Fruit fly (Drosophila melanogaster) whole organism, prepupa: Measurements from ENCODE around the gene ct.

Source experiments
- Blimp-1 ChIP-seq: fragments of 200-800 bp; sonication (Bioruptor generic); optimal IDR thresholded peaks from 3 replicates; lab custom pipeline; 2017; ENCODE audit warnings: missing biosample characterization, missing genetic modification characterization, mild to moderate bottlenecking, moderate library complexity, missing genetic modification reagents
- CG10669 ChIP-seq: fragments of 200-800 bp; sonication (Bioruptor generic); optimal IDR thresholded peaks from 3 replicates; lab custom pipeline; 2018; ENCODE audit warnings: missing biosample characterization, mild to moderate bottlenecking, missing genetic modification characterization, moderate library complexity
- CG11294 ChIP-seq: fragments of 200-800 bp; sonication (Bioruptor generic); IDR thresholded peaks from 2 replicates; pipeline ENCODE4 v1.3.6; 2022; ENCODE audit warnings: missing biosample characterization, missing genetic modification characterization
- CG11762 ChIP-seq: fragments of 200-800 bp; sonication (Bioruptor generic); optimal IDR thresholded peaks from 3 replicates; lab custom pipeline; 2016; ENCODE audit warnings: missing biosample characterization, missing genetic modification characterization; ENCODE audit not compliant: insufficient read depth
- CG11902 ChIP-seq: fragments of 200-800 bp; sonication (Bioruptor generic); optimal IDR thresholded peaks from 3 replicates; lab custom pipeline; 2016; ENCODE audit warnings: missing biosample characterization, missing genetic modification characterization
- CG15336 ChIP-seq: fragments of 200-800 bp; sonication (Bioruptor generic); IDR thresholded peaks from 2 replicates; pipeline ENCODE4 v1.3.6; 2022; ENCODE audit warnings: missing biosample characterization, missing genetic modification characterization
- CG1621 ChIP-seq: fragments of 200-800 bp; sonication (Bioruptor generic); optimal IDR thresholded peaks from 3 replicates; lab custom pipeline; 2018; ENCODE audit warnings: missing biosample characterization, mild to moderate bottlenecking, missing genetic modification characterization
- CG16779 ChIP-seq: fragments of 200-800 bp; sonication (Bioruptor generic); optimal IDR thresholded peaks from 3 replicates; lab custom pipeline; 2017; ENCODE audit warnings: missing biosample characterization, mild to moderate bottlenecking, missing genetic modification characterization
- CG31627 ChIP-seq: fragments of 200-800 bp; sonication (Bioruptor generic); optimal IDR thresholded peaks from 3 replicates; lab custom pipeline; 2016; ENCODE audit warnings: missing biosample characterization, missing genetic modification characterization
- CG32006 ChIP-seq: fragments of 200-800 bp; sonication (Bioruptor generic); optimal IDR thresholded peaks from 3 replicates; lab custom pipeline; 2017; ENCODE audit warnings: missing biosample characterization, mild to moderate bottlenecking, missing genetic modification characterization
- CG3919 ChIP-seq: fragments of 200-800 bp; sonication (Bioruptor generic); optimal IDR thresholded peaks from 3 replicates; lab custom pipeline; 2016; ENCODE audit warnings: missing biosample characterization, missing genetic modification characterization
- CG6276 ChIP-seq: fragments of 200-800 bp; sonication (Bioruptor generic); optimal IDR thresholded peaks from 2 replicates; lab custom pipeline; 2017; ENCODE audit warnings: missing biosample characterization, mild to moderate bottlenecking, missing genetic modification characterization
- CG6792 ChIP-seq: fragments of 200-800 bp; sonication (Bioruptor generic); optimal IDR thresholded peaks from 3 replicates; lab custom pipeline; 2016; ENCODE audit warnings: missing biosample characterization, missing genetic modification characterization
- CG6808 ChIP-seq: fragments of 200-800 bp; sonication (Bioruptor generic); optimal IDR thresholded peaks from 3 replicates; lab custom pipeline; 2017; ENCODE audit warnings: missing biosample characterization, missing genetic modification characterization, mild to moderate bottlenecking, moderate library complexity, missing genetic modification reagents
- CG7368 ChIP-seq: fragments of 200-800 bp; sonication (Bioruptor generic); optimal IDR thresholded peaks from 3 replicates; lab custom pipeline; 2016; ENCODE audit warnings: missing biosample characterization, missing genetic modification characterization
- CG8119 ChIP-seq: fragments of 200-800 bp; sonication (Bioruptor generic); IDR thresholded peaks from 3 replicates; pipeline ENCODE4 v1.3.6; 2022; ENCODE audit warnings: missing biosample characterization, missing genetic modification characterization
- CG8632 ChIP-seq: fragments of 200-800 bp; sonication (Bioruptor generic); optimal IDR thresholded peaks from 3 replicates; lab custom pipeline; 2016; ENCODE audit warnings: missing biosample characterization, missing genetic modification characterization
- CG9139 ChIP-seq: fragments of 200-800 bp; sonication (Bioruptor generic); optimal IDR thresholded peaks from 3 replicates; lab custom pipeline; 2017; ENCODE audit warnings: missing biosample characterization, mild to moderate bottlenecking, missing genetic modification characterization
- Eip75B ChIP-seq: fragments of 200-800 bp; sonication (Bioruptor generic); optimal IDR thresholded peaks from 3 replicates; lab custom pipeline; 2016; ENCODE audit warnings: missing biosample characterization, missing genetic modification characterization
- Eip78C ChIP-seq: fragments of 200-800 bp; sonication (Bioruptor generic); peaks from one replicate; lab custom pipeline; 2016; ENCODE audit warnings: missing biosample characterization, missing genetic modification characterization
- Eip93F ChIP-seq: fragments of 200-800 bp; sonication (Bioruptor generic); optimal IDR thresholded peaks from 2 replicates; lab custom pipeline; 2016; ENCODE audit warnings: missing biosample characterization, mild to moderate bottlenecking, missing genetic modification characterization
- Ets21C ChIP-seq: fragments of 200-800 bp; sonication (Bioruptor generic); optimal IDR thresholded peaks from 3 replicates; lab custom pipeline; 2016; ENCODE audit warnings: missing biosample characterization, missing genetic modification characterization
- Ets96B ChIP-seq: fragments of 200-800 bp; optimal IDR thresholded peaks from 2 replicates; lab custom pipeline; 2019; ENCODE audit warnings: missing biosample characterization, mild to moderate bottlenecking, missing genetic modification characterization, moderate library complexity
- Hr38 ChIP-seq: sonication (Bioruptor generic); optimal IDR thresholded peaks from 2 replicates; lab custom pipeline; 2016; ENCODE audit warnings: missing biosample characterization, missing genetic modification characterization
- Hr39 ChIP-seq: fragments of 200-800 bp; sonication (Bioruptor generic); optimal IDR thresholded peaks from 2 replicates; lab custom pipeline; 2016; ENCODE audit warnings: missing biosample characterization, missing genetic modification characterization
- Hr4 ChIP-seq: fragments of 200-800 bp; sonication (Bioruptor generic); optimal IDR thresholded peaks from 3 replicates; lab custom pipeline; 2016; ENCODE audit warnings: missing biosample characterization, missing genetic modification characterization
- Lpt ChIP-seq: fragments of 200-800 bp; sonication (Bioruptor generic); optimal IDR thresholded peaks from 3 replicates; lab custom pipeline; 2016; ENCODE audit warnings: missing biosample characterization, missing genetic modification characterization
- Sox102F ChIP-seq: fragments of 200-800 bp; sonication (Bioruptor generic); optimal IDR thresholded peaks from 2 replicates; lab custom pipeline; 2016; ENCODE audit warnings: missing biosample characterization, mild to moderate bottlenecking, missing genetic modification characterization
- cyc ChIP-seq: fragments of 200-800 bp; sonication (Bioruptor generic); optimal IDR thresholded peaks from 3 replicates; lab custom pipeline; 2016; ENCODE audit warnings: missing biosample characterization, missing genetic modification characterization
- eg ChIP-seq: fragments of 200-800 bp; sonication (Bioruptor generic); IDR thresholded peaks from 3 replicates; pipeline ENCODE4 v1.3.6; 2022; ENCODE audit warnings: missing biosample characterization, missing genetic modification characterization
- esn ChIP-seq: fragments of 200-800 bp; sonication (Bioruptor generic); optimal IDR thresholded peaks from 2 replicates; lab custom pipeline; 2016; ENCODE audit warnings: missing biosample characterization, mild to moderate bottlenecking, missing genetic modification characterization, moderate library complexity
- fd59A ChIP-seq: fragments of 200-800 bp; sonication (Bioruptor generic); optimal IDR thresholded peaks from 2 replicates; lab custom pipeline; 2017; ENCODE audit warnings: missing biosample characterization, mild to moderate bottlenecking, missing genetic modification characterization, missing genetic modification reagents
- fkh ChIP-seq: fragments of 200-800 bp; sonication (Bioruptor generic); optimal IDR thresholded peaks from 3 replicates; lab custom pipeline; 2017; ENCODE audit warnings: missing biosample characterization, mild to moderate bottlenecking, missing genetic modification characterization, moderate library complexity
- lz ChIP-seq: fragments of 200-800 bp; sonication (Bioruptor generic); optimal IDR thresholded peaks from 3 replicates; lab custom pipeline; 2016; ENCODE audit warnings: missing biosample characterization, missing genetic modification characterization
- pdm3 ChIP-seq: fragments of 200-800 bp; sonication (Bioruptor generic); optimal IDR thresholded peaks from 3 replicates; lab custom pipeline; 2016; ENCODE audit warnings: missing biosample characterization, missing genetic modification characterization
- ss ChIP-seq, 2 experiments: fragments of 200-800 bp; sonication (Bioruptor generic); optimal IDR thresholded peaks; 2 replicates in 1 of 2; 3 replicates in 1 of 2; lab custom pipeline; 2017 to 2018; ENCODE audit warnings: mild to moderate bottlenecking in 2 of 2, missing biosample characterization in 2 of 2, missing genetic modification characterization in 2 of 2, moderate library complexity in 1 of 2
- vri ChIP-seq: fragments of 200-800 bp; sonication (Bioruptor generic); optimal IDR thresholded peaks from 3 replicates; lab custom pipeline; 2016; ENCODE audit warnings: missing biosample characterization, mild to moderate bottlenecking, missing genetic modification characterization

Gene ct

DNA sequence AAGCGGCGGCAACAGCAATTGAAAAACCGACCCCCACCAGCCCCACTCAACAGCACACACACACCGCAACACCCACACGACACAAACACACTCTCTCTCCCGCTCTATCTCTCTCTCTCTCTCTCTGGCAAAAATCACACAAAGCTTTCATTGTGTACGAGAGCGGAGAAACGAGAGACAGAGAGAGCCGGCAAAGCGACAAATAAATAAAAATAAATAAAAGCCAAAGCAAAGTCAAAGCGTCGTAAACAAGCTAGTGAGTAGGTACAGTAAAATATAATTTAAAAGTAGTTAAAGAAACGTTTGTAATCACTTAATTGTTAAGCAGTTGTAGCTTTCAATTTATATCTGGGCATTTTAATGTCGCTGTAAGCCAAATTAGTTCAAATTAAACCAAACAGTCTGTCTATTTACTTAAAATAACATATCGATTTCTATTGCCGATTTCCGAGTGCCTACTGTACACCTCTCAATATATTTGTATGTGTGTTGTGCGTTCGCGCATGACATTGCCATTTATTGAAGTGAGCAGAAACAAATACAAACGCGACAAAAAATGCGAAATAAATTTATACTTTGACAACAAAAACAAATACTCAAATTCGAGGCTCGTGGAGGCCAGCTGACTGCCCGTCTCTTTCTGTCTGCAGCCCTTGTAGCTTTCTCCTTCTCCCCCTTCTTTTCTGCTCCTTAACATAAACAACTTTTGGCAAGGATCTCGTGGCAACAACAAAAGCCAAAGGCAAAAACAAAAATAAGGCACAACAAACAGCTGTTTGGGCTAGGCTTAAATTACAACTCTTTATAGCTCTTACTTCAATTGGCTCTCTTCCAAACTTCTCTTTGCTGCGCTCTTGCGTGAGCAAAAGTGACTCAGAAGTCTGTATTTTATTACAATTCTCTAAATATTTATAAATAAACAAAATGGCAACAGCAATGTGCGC lies 88.8 kb downstream of the ct start (continued):
- TF ChIP-seq CG32006 (GFP tag; lab: Kevin White, UChicago) (peak; percentile 96), Lpt (GFP tag; lab: Kevin White, UChicago) (peak; percentile 94), Blimp-1 (GFP tag; lab: Kevin White, UChicago) (peak; percentile 86), Hr4 (GFP tag; lab: Kevin White, UChicago) (peak; percentile 94), eg (GFP tag; lab: Robert Waterston, UW) (peak; percentile 95), Eip93F (peak; percentile 87), CG10669 (peak; percentile 90), CG3919 (peak; percentile 92), pdm3 (GFP tag; lab: Kevin White, UChicago) (peak; percentile 97), CG16779 (tag; lab: Kevin White, UChicago) (peak; percentile 83), CG9139 (GFP tag; lab: Kevin White, UChicago) (peak; percentile 78), CG11902 (peak; percentile 80), Ets21C (peak; percentile 90), CG8632 (GFP tag; lab: Kevin White, UChicago) (peak; percentile 90), CG8119 (peak; percentile 97), CG15336 (GFP tag; lab: Robert Waterston, UW) (peak; percentile 97), CG31627 (GFP tag; lab: Kevin White, UChicago) (peak; percentile 94), Eip75B (GFP tag; lab: Kevin White, UChicago) (peak; percentile 93), Hr38 (GFP tag; lab: Kevin White, UChicago) (peak; percentile 33), CG11294 (GFP tag; lab: Robert Waterston, UW) (peak; percentile 91), fd59A (GFP tag; lab: Kevin White, UChicago) (peak; percentile 90), fkh (peak; percentile 93), esn (GFP tag; lab: Kevin White, UChicago) (peak; percentile 95), lz (GFP tag; lab: Kevin White, UChicago) (peak; percentile 95), CG11762 (GFP tag; lab: Kevin White, UChicago) (peak; percentile 94), ss (GFP tag; optimal IDR thresholded peaks at IDR 0.05; lab: Kevin White, UChicago) (peak; percentile 87 to 96), Eip78C (GFP tag; lab: Kevin White, UChicago) (peak; percentile 98), CG6276 (GFP tag; lab: Kevin White, UChicago) (peak; percentile 96), vri (GFP tag; lab: Kevin White, UChicago) (peak; percentile 93), CG6792 (peak; percentile 92), Ets96B (tag; lab: Kevin White, UChicago) (peak; percentile 93), CG6808 (GFP tag; lab: Kevin White, UChicago) (peak; percentile 90), Hr39 (GFP tag; lab: Kevin White, UChicago) (peak; percentile 95), cyc (peak; percentile 94), CG1621 (tag; lab: Kevin White, UChicago) (peak; percentile 87), Sox102F (GFP tag; lab: Kevin White, UChicago) (peak; percentile 94), CG7368 (GFP tag; lab: Kevin White, UChicago) (peak; percentile 83)
